Worm (Caenorhabditis elegans) whole organism, L2 larva: ENCODE measurements around the gene puf-12.

ENCODE experiments used
- Y55F3AM.14 ChIP-seq: fragments of 200-800 bp; sonication (Bioruptor generic); optimal IDR thresholded peaks from 2 replicates; lab custom pipeline; 2018; ENCODE audit warnings: mild to moderate bottlenecking, missing genetic modification characterization, missing compliant biosample characterization
- aly-2 ChIP-seq: fragments of 150-350 bp; optimal IDR thresholded peaks from 2 replicates; lab custom pipeline; 2014; ENCODE audit warnings: missing biosample characterization, missing genetic modification characterization
- elt-1 ChIP-seq: fragments of 150-350 bp; optimal IDR thresholded peaks from 2 replicates; lab custom pipeline; 2014; ENCODE audit warnings: missing biosample characterization, missing genetic modification characterization
- lin-13 ChIP-seq: fragments of 150-350 bp; optimal IDR thresholded peaks from 2 replicates; lab custom pipeline; 2014; ENCODE audit warnings: missing biosample characterization, missing genetic modification reagents, missing genetic modification characterization
- lsy-2 ChIP-seq, 2 experiments: fragments of 150-350 bp in 1 of 2; sonication (generic microtip) in 1 of 2; optimal IDR thresholded peaks; 2 replicates each; lab custom pipeline; 2014 to 2017; ENCODE audit warnings: missing biosample characterization in 2 of 2, missing genetic modification characterization in 2 of 2
- nhr-11 ChIP-seq: fragments of 150-350 bp; optimal IDR thresholded peaks from 2 replicates; lab custom pipeline; 2014; ENCODE audit warnings: missing biosample characterization, missing genetic modification characterization
- snpc-4 ChIP-seq: fragments of 150-350 bp; optimal IDR thresholded peaks from 2 replicates; lab custom pipeline; 2014; ENCODE audit warnings: missing biosample characterization, missing genetic modification characterization
- unc-62 ChIP-seq: fragments of 150-350 bp; optimal IDR thresholded peaks from 2 replicates; lab custom pipeline; 2014; ENCODE audit warnings: missing biosample characterization, missing genetic modification reagents, missing genetic modification characterization
- ztf-1 ChIP-seq: fragments of 200-800 bp; sonication (Bioruptor generic); conservative IDR thresholded peaks from 2 replicates; pipeline ENCODE4 v1.3.6; 2022; ENCODE audit warnings: missing genetic modification characterization, missing compliant biosample characterization
- ztf-11 ChIP-seq: sonication (generic microtip); optimal IDR thresholded peaks from 2 replicates; lab custom pipeline; 2017; ENCODE audit warnings: missing biosample characterization, missing genetic modification characterization
- ztf-4 ChIP-seq: fragments of 150-350 bp; optimal IDR thresholded peaks from 2 replicates; lab custom pipeline; 2014; ENCODE audit warnings: missing biosample characterization, missing genetic modification characterization

DNA sequence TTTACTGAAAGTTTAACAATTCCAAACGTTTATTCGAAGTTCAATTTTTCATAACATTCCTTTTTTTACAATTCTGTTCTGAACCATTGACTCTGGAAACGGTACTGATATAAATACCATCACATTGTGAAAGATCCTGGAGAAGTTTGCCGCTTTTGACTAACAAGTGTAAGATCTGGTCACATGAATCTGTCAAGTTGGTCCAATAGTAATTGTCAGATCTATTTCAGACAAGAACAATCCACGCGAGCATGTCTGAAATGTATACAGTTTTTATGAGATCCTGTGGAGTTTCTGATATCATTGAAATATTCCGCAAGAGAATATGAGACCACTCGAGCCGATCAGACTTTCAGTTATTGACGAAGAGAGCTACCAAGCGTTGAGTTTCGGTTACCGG lies 7.0 kb upstream of the puf-12 start:
- no peak for TF ChIP-seq nhr-11 (tag; lab: Kevin White, UChicago)
- no peak for TF ChIP-seq unc-62 (GFP tag; lab: Kevin White, UChicago)
- no peak for TF ChIP-seq Y55F3AM.14 (GFP tag; lab: Kevin White, UChicago)
- no peak for TF ChIP-seq lsy-2 (tag; optimal IDR thresholded peaks at IDR 0.05; lab: Kevin White, UChicago)
- no peak for TF ChIP-seq aly-2 (tag; lab: Kevin White, UChicago)
- no peak for TF ChIP-seq snpc-4 (tag; lab: Kevin White, UChicago)
- TF ChIP-seq ztf-11 (tag; lab: Kevin White, UChicago), result no peak
- TF ChIP-seq lin-13, result no peak
- no peak for TF ChIP-seq ztf-4 (tag; lab: Kevin White, UChicago)
- TF ChIP-seq elt-1 (tag; lab: Kevin White, UChicago), result no peak
- TF ChIP-seq ztf-1 (GFP tag; lab: Robert Waterston, UW), result no peak
